Worm (Caenorhabditis elegans) whole organism, late embryonic: ENCODE measurements around the gene hira-1.
A peak's percentile ranks its signal among the peaks of the same experiment; 100 is the strongest.

Source experiments
- ahr-1 ChIP-seq: sonication (generic microtip); optimal IDR thresholded peaks from 2 replicates; lab custom pipeline; 2016; ENCODE audit warnings: missing genetic modification characterization, missing compliant biosample characterization
- ama-1 ChIP-seq: fragments of 150-350 bp; optimal IDR thresholded peaks from 2 replicates; lab custom pipeline; 2014
- ceh-14 ChIP-seq: sonication (generic microtip); optimal IDR thresholded peaks from 2 replicates; lab custom pipeline; 2016; ENCODE audit warnings: missing genotype, missing genetic modification characterization, missing compliant biosample characterization
- ceh-18 ChIP-seq: sonication (generic microtip); optimal IDR thresholded peaks from 2 replicates; lab custom pipeline; 2016; ENCODE audit warnings: missing genetic modification characterization, missing compliant biosample characterization
- ceh-2 ChIP-seq: sonication (generic microtip); optimal IDR thresholded peaks from 2 replicates; lab custom pipeline; 2016; ENCODE audit warnings: missing genotype, missing genetic modification characterization, missing compliant biosample characterization
- ceh-22 ChIP-seq: sonication (generic microtip); optimal IDR thresholded peaks from 2 replicates; lab custom pipeline; 2017; ENCODE audit warnings: missing biosample characterization, missing genetic modification characterization
- ceh-30 ChIP-seq: fragments of 150-350 bp; optimal IDR thresholded peaks from 2 replicates; lab custom pipeline; 2014; ENCODE audit warnings: missing biosample characterization, missing genetic modification characterization
- ceh-31 ChIP-seq: sonication (generic microtip); optimal IDR thresholded peaks from 2 replicates; lab custom pipeline; 2016; ENCODE audit warnings: missing genetic modification characterization, missing compliant biosample characterization
- ceh-34 ChIP-seq: sonication (generic microtip); optimal IDR thresholded peaks from 2 replicates; lab custom pipeline; 2016; ENCODE audit warnings: mild to moderate bottlenecking, missing genetic modification characterization, missing compliant biosample characterization
- ceh-45 ChIP-seq: fragments of 200-800 bp; sonication (Bioruptor generic); IDR thresholded peaks from 2 replicates; pipeline ENCODE4 v1.3.6; 2022; ENCODE audit warnings: missing genetic modification reagents, missing genetic modification characterization, missing compliant biosample characterization
- ceh-6 ChIP-seq: fragments of 200-800 bp; sonication (Bioruptor generic); optimal IDR thresholded peaks from 2 replicates; lab custom pipeline; 2018; ENCODE audit warnings: mild to moderate bottlenecking, missing genetic modification characterization, missing compliant biosample characterization
- dmd-4 ChIP-seq: sonication (generic microtip); optimal IDR thresholded peaks from 2 replicates; lab custom pipeline; 2016; ENCODE audit warnings: borderline replicate concordance, missing genetic modification characterization, missing compliant biosample characterization
- elt-2 ChIP-seq: sonication (generic microtip); optimal IDR thresholded peaks from 2 replicates; lab custom pipeline; 2016; ENCODE audit warnings: missing genetic modification reagents, missing genetic modification characterization, missing compliant biosample characterization
- elt-4 ChIP-seq: sonication (generic microtip); optimal IDR thresholded peaks from 2 replicates; lab custom pipeline; 2016; ENCODE audit warnings: missing genetic modification characterization, missing compliant biosample characterization
- ets-4 ChIP-seq: sonication (generic microtip); optimal IDR thresholded peaks from 2 replicates; lab custom pipeline; 2016; ENCODE audit warnings: missing genetic modification characterization, missing compliant biosample characterization
- eyg-1 ChIP-seq: sonication (generic microtip); optimal IDR thresholded peaks from 2 replicates; lab custom pipeline; 2016; ENCODE audit warnings: missing genotype, missing genetic modification characterization, missing compliant biosample characterization
- fkh-6 ChIP-seq: sonication (generic microtip); optimal IDR thresholded peaks from 2 replicates; lab custom pipeline; 2016; ENCODE audit warnings: missing genetic modification characterization, missing compliant biosample characterization
- gmeb-2 ChIP-seq: sonication (generic microtip); optimal IDR thresholded peaks from 2 replicates; lab custom pipeline; 2016; ENCODE audit warnings: missing genetic modification characterization, inconsistent platforms, missing compliant biosample characterization
- hlh-13 ChIP-seq: fragments of 200-800 bp; sonication (Bioruptor generic); optimal IDR thresholded peaks from 2 replicates; lab custom pipeline; 2018; ENCODE audit warnings: mild to moderate bottlenecking, missing genetic modification characterization, missing compliant biosample characterization
- hlh-8 ChIP-seq: sonication (generic microtip); optimal IDR thresholded peaks from 2 replicates; lab custom pipeline; 2016; ENCODE audit warnings: missing genotype, missing genetic modification characterization, missing compliant biosample characterization
- madf-2 ChIP-seq: sonication (generic microtip); optimal IDR thresholded peaks from 2 replicates; lab custom pipeline; 2017; ENCODE audit warnings: missing genetic modification characterization, missing compliant biosample characterization
- mec-3 ChIP-seq: sonication (generic microtip); optimal IDR thresholded peaks from 2 replicates; lab custom pipeline; 2016; ENCODE audit warnings: borderline replicate concordance, missing genetic modification characterization, missing compliant biosample characterization
- nfya-1 ChIP-seq: sonication (generic microtip); optimal IDR thresholded peaks from 2 replicates; lab custom pipeline; 2017; ENCODE audit warnings: missing genetic modification characterization, mild to moderate bottlenecking, missing compliant biosample characterization, antibody characterized with exemption, moderate library complexity
- odd-2 ChIP-seq: sonication (generic microtip); optimal IDR thresholded peaks from 2 replicates; lab custom pipeline; 2017; ENCODE audit warnings: antibody characterized with exemption, mild to moderate bottlenecking, missing genetic modification characterization, missing compliant biosample characterization
- pat-9 ChIP-seq: fragments of 200-800 bp; sonication (Bioruptor generic); optimal IDR thresholded peaks from 2 replicates; lab custom pipeline; 2018; ENCODE audit warnings: mild to moderate bottlenecking, missing genetic modification characterization, moderate library complexity, missing compliant biosample characterization
- pax-1 ChIP-seq: fragments of 150-350 bp; optimal IDR thresholded peaks from 2 replicates; lab custom pipeline; 2014; ENCODE audit warnings: missing biosample characterization, missing genetic modification characterization
- pqm-1 ChIP-seq: sonication (generic microtip); optimal IDR thresholded peaks from 2 replicates; lab custom pipeline; 2016; ENCODE audit warnings: missing genetic modification characterization, missing compliant biosample characterization
- ref-2 ChIP-seq: sonication (generic microtip); optimal IDR thresholded peaks from 2 replicates; lab custom pipeline; 2016; ENCODE audit warnings: missing genetic modification characterization, missing compliant biosample characterization
- sdc-2 ChIP-seq: sonication (generic microtip); optimal IDR thresholded peaks from 2 replicates; lab custom pipeline; 2016; ENCODE audit warnings: missing genotype, missing genetic modification characterization, missing compliant biosample characterization
- sox-2 ChIP-seq: fragments of 200-800 bp; sonication (Bioruptor generic); IDR thresholded peaks from 2 replicates; pipeline ENCODE4 v1.3.6; 2022; ENCODE audit warnings: missing genetic modification reagents, missing genetic modification characterization, missing compliant biosample characterization
- syd-9 ChIP-seq: sonication (generic microtip); optimal IDR thresholded peaks from 2 replicates; lab custom pipeline; 2016; ENCODE audit warnings: mild to moderate bottlenecking, missing genetic modification characterization, moderate library complexity, missing compliant biosample characterization
- tbx-2 ChIP-seq: sonication (generic microtip); optimal IDR thresholded peaks from 2 replicates; lab custom pipeline; 2016; ENCODE audit warnings: missing genetic modification characterization, missing compliant biosample characterization
- unc-42 ChIP-seq: sonication (generic microtip); optimal IDR thresholded peaks from 2 replicates; lab custom pipeline; 2016; ENCODE audit warnings: missing genotype, missing genetic modification characterization, missing compliant biosample characterization
- unc-55 ChIP-seq: sonication (generic microtip); optimal IDR thresholded peaks from 2 replicates; lab custom pipeline; 2017; ENCODE audit warnings: missing biosample characterization, missing genetic modification reagents, missing genetic modification characterization
- zip-5 ChIP-seq: sonication (generic microtip); optimal IDR thresholded peaks from 2 replicates; lab custom pipeline; 2016; ENCODE audit warnings: missing genetic modification characterization, missing compliant biosample characterization
- ztf-16 ChIP-seq: sonication (generic microtip); optimal IDR thresholded peaks from 2 replicates; lab custom pipeline; 2017; ENCODE audit warnings: missing genetic modification characterization, missing compliant biosample characterization

Gene hira-1

ce11 chrIII:5153137-5153536, 37.8 kb upstream of the hira-1 start, which contains the start of the genes rbm-42 and grwd-1:
TSS of gene rbm-42 (minus strand) at chrIII:5153229.
TSS of gene grwd-1 (plus strand) at chrIII:5153464.
- TF ChIP-seq ceh-31 (peak; percentile 11), elt-2 (tag; lab: Kevin White, UChicago) (peak; percentile 13), ztf-16 (tag; lab: Kevin White, UChicago) (no peak)
- TF ChIP-seq, all 69 proteins: peak for 2

- TF ChIP-seq hlh-8 (tag; lab: Kevin White, UChicago), result no peak
- no peak for TF ChIP-seq ref-2 (tag; lab: Kevin White, UChicago)
- TF ChIP-seq ceh-2 (tag; lab: Kevin White, UChicago), result no peak
- TF ChIP-seq ceh-18 (tag; lab: Kevin White, UChicago), result no peak
- TF ChIP-seq nfya-1 (tag; lab: Kevin White, UChicago), result no peak
- no peak for TF ChIP-seq dmd-4 (tag; lab: Kevin White, UChicago)
- TF ChIP-seq ceh-34 (tag; lab: Kevin White, UChicago), result no peak
- no peak for TF ChIP-seq pax-1
- no peak for TF ChIP-seq odd-2 (tag; lab: Kevin White, UChicago)
- no peak for TF ChIP-seq hlh-13 (GFP tag; lab: Kevin White, UChicago)
Measured at ce11 chrIII:5155393-5155792, 35.5 kb upstream of the hira-1 start.

- no peak for TF ChIP-seq unc-42 (tag; lab: Kevin White, UChicago)
- TF ChIP-seq mec-3 (tag; lab: Kevin White, UChicago), result no peak
- no peak for TF ChIP-seq pat-9 (tag; lab: Kevin White, UChicago)
- TF ChIP-seq ztf-16 (tag; lab: Kevin White, UChicago), result no peak
- TF ChIP-seq syd-9 (tag; lab: Kevin White, UChicago), result no peak
- no peak for TF ChIP-seq ceh-45 (GFP tag; lab: Robert Waterston, UW)
- TF ChIP-seq ama-1 (lab: Kevin White, UChicago), result no peak
- no peak for TF ChIP-seq eyg-1
- TF ChIP-seq ahr-1 (tag; lab: Kevin White, UChicago), result no peak
- TF ChIP-seq madf-2, result no peak
- no peak for TF ChIP-seq unc-55 (GFP tag; lab: Kevin White, UChicago)
- TF ChIP-seq pqm-1 (tag; lab: Kevin White, UChicago), result no peak
- TF ChIP-seq sox-2 (GFP tag; lab: Robert Waterston, UW), result no peak
- no peak for TF ChIP-seq fkh-6 (tag; lab: Kevin White, UChicago)
- no peak for TF ChIP-seq ets-4 (tag; lab: Kevin White, UChicago)
- TF ChIP-seq ceh-22, result no peak
Measured at ce11 chrIII:5158674-5159073, 32.2 kb upstream of the hira-1 start, which contains the start of gene oxy-4. TSS of gene oxy-4 (minus strand) at chrIII:5158774.

- TF ChIP-seq unc-42 (tag; lab: Kevin White, UChicago), result no peak
- no peak for TF ChIP-seq pax-1
- TF ChIP-seq elt-2 (tag; lab: Kevin White, UChicago), result no peak
- TF ChIP-seq unc-55 (GFP tag; lab: Kevin White, UChicago), result no peak
- TF ChIP-seq, all 69 proteins: peak for 0
Measured at ce11 chrIII:5159505-5159904, 31.4 kb upstream of the hira-1 start, which contains the start of gene T10F2.5. TSS of gene T10F2.5 (minus strand) at chrIII:5159605.

- TF ChIP-seq sdc-2 (tag; lab: Kevin White, UChicago), result no peak
- no peak for TF ChIP-seq ceh-22
- TF ChIP-seq tbx-2 (tag; lab: Kevin White, UChicago), result no peak
- TF ChIP-seq ceh-34 (tag; lab: Kevin White, UChicago), result no peak
- TF ChIP-seq elt-4 (tag; lab: Kevin White, UChicago), result no peak
- no peak for TF ChIP-seq gmeb-2 (tag; lab: Kevin White, UChicago)
- no peak for TF ChIP-seq ceh-2 (tag; lab: Kevin White, UChicago)
- no peak for TF ChIP-seq zip-5 (tag; lab: Kevin White, UChicago)
- TF ChIP-seq ceh-14 (tag; lab: Kevin White, UChicago), result no peak
- no peak for TF ChIP-seq ceh-6 (GFP tag; lab: Kevin White, UChicago)
- no peak for TF ChIP-seq pat-9 (tag; lab: Kevin White, UChicago)
- TF ChIP-seq ceh-30, result no peak
Measured at ce11 chrIII:5160803-5161202, 30.1 kb upstream of the hira-1 start.
